Fruit fly (Drosophila melanogaster) whole organism, wandering third instar larva: Measurements from ENCODE around the gene DCTN5-p25.

Experiments used
- Abd-B ChIP-seq: fragments of >200 bp; optimal IDR thresholded peaks from 2 replicates; lab custom pipeline; 2017; ENCODE audit warnings: missing biosample characterization, missing genetic modification characterization
- Mio ChIP-seq: sonication (Bioruptor generic); optimal IDR thresholded peaks from 2 replicates; lab custom pipeline; 2016; ENCODE audit warnings: missing biosample characterization, missing genetic modification characterization
- OdsH ChIP-seq: fragments of 200-800 bp; sonication (Bioruptor generic); optimal IDR thresholded peaks from 2 replicates; lab custom pipeline; 2016; ENCODE audit warnings: missing biosample characterization, mild to moderate bottlenecking, missing genetic modification characterization
- Rel ChIP-seq, 2 experiments: fragments of 200-800 bp; sonication (Bioruptor generic) in 1 of 2; optimal IDR thresholded peaks; 2 replicates in 1 of 2; 3 replicates in 1 of 2; lab custom pipeline; 2016 to 2019; ENCODE audit warnings: mild to moderate bottlenecking in 2 of 2, missing biosample characterization in 2 of 2, missing genetic modification characterization in 2 of 2, moderate library complexity in 1 of 2
- br ChIP-seq: fragments of 200-800 bp; sonication (Bioruptor generic); optimal IDR thresholded peaks from 2 replicates; lab custom pipeline; 2016; ENCODE audit warnings: missing biosample characterization, missing genetic modification characterization
- h ChIP-seq: fragments of 200-800 bp; sonication (Bioruptor generic); optimal IDR thresholded peaks from 3 replicates; lab custom pipeline; 2016; ENCODE audit warnings: missing biosample characterization, mild to moderate bottlenecking, missing genetic modification characterization
- pan ChIP-seq: fragments of >200 bp; optimal IDR thresholded peaks from 2 replicates; lab custom pipeline; 2017
- psq ChIP-seq: fragments of 200-800 bp; sonication (Bioruptor generic); optimal IDR thresholded peaks from 3 replicates; lab custom pipeline; 2017; ENCODE audit warnings: missing biosample characterization, mild to moderate bottlenecking, missing genetic modification characterization, moderate library complexity
- rgr ChIP-seq: fragments of 200-800 bp; sonication (Bioruptor generic); optimal IDR thresholded peaks from 3 replicates; lab custom pipeline; 2016; ENCODE audit warnings: missing biosample characterization, mild to moderate bottlenecking, missing genetic modification characterization
- sv ChIP-seq: fragments of 200-800 bp; sonication (Bioruptor generic); optimal IDR thresholded peaks from 3 replicates; lab custom pipeline; 2016; ENCODE audit warnings: missing biosample characterization, missing genetic modification characterization
- tai ChIP-seq: sonication (Bioruptor generic); optimal IDR thresholded peaks from 2 replicates; lab custom pipeline; 2016; ENCODE audit warnings: missing biosample characterization, missing genetic modification characterization
- usp ChIP-seq: fragments of >200 bp; optimal IDR thresholded peaks from 2 replicates; lab custom pipeline; 2017; ENCODE audit warnings: missing biosample characterization, missing genetic modification characterization

- TF ChIP-seq psq (GFP tag; lab: Kevin White, UChicago) (no peak), br (no peak), usp (GFP tag; lab: Kevin White, UChicago) (no peak), rgr (GFP tag; lab: Kevin White, UChicago) (no peak), Rel (GFP tag; optimal IDR thresholded peaks at IDR 0.05; lab: Kevin White, UChicago) (no peak), Rel (tag; optimal IDR thresholded peaks at IDR 0.05; lab: Kevin White, UChicago) (no peak), h (GFP tag; lab: Kevin White, UChicago) (no peak), OdsH (GFP tag; lab: Kevin White, UChicago) (no peak), sv (GFP tag; lab: Kevin White, UChicago) (no peak), Abd-B (GFP tag; lab: Kevin White, UChicago) (no peak), pan (lab: Kevin White, UChicago) (no peak), tai (GFP tag; lab: Kevin White, UChicago) (no peak), Mio (no peak)
Observed at dm6 chr2L:14992889-14993288, 12.6 kb upstream of the DCTN5-p25 start.
